Worm (Caenorhabditis elegans) whole organism, mixed stage, embryonic: ENCODE data around the gene C01G10.1.

ENCODE experiments used
- M03D4.4 ChIP-seq: sonication (generic microtip); optimal IDR thresholded peaks from 2 replicates; lab custom pipeline; 2017; ENCODE audit warnings: mild to moderate bottlenecking, missing genetic modification characterization, missing compliant biosample characterization
- bed-3 ChIP-seq: fragments of 200-800 bp; sonication (Bioruptor generic); optimal IDR thresholded peaks from 3 replicates; lab custom pipeline; 2018; ENCODE audit warnings: mild to moderate bottlenecking, missing genetic modification characterization, moderate library complexity, missing compliant biosample characterization
- ceh-39 ChIP-seq: fragments of 150-350 bp; optimal IDR thresholded peaks from 2 replicates; lab custom pipeline; 2014; ENCODE audit warnings: missing biosample characterization, missing genetic modification characterization
- ceh-43 ChIP-seq: fragments of 200-800 bp; sonication (Bioruptor generic); optimal IDR thresholded peaks from 2 replicates; lab custom pipeline; 2018; ENCODE audit warnings: mild to moderate bottlenecking, missing genetic modification characterization, moderate library complexity, missing compliant biosample characterization
- ceh-83 ChIP-seq: fragments of 200-800 bp; sonication (Bioruptor generic); optimal IDR thresholded peaks from 2 replicates; lab custom pipeline; 2018; ENCODE audit warnings: mild to moderate bottlenecking, missing genetic modification characterization, missing compliant biosample characterization
- ces-1 ChIP-seq: fragments of 150-350 bp; optimal IDR thresholded peaks from 2 replicates; lab custom pipeline; 2014; ENCODE audit warnings: missing biosample characterization, missing genetic modification reagents, missing genetic modification characterization
- cnd-1 ChIP-seq: fragments of 200-800 bp; sonication (Bioruptor generic); optimal IDR thresholded peaks from 2 replicates; lab custom pipeline; 2018; ENCODE audit warnings: mild to moderate bottlenecking, missing genetic modification characterization, missing compliant biosample characterization
- drap-1 ChIP-seq: fragments of 200-800 bp; sonication (Bioruptor generic); optimal IDR thresholded peaks from 3 replicates; lab custom pipeline; 2018; ENCODE audit warnings: mild to moderate bottlenecking, missing genetic modification characterization, missing compliant biosample characterization
- elt-1 ChIP-seq: sonication (generic microtip); optimal IDR thresholded peaks from 2 replicates; lab custom pipeline; 2017; ENCODE audit warnings: missing genetic modification characterization, mild to moderate bottlenecking, missing compliant biosample characterization, antibody characterized with exemption, moderate library complexity, borderline replicate concordance; ENCODE audit not compliant: insufficient read depth
- ham-2 ChIP-seq: fragments of 200-800 bp; sonication (Bioruptor generic); optimal IDR thresholded peaks from 2 replicates; lab custom pipeline; 2018; ENCODE audit warnings: mild to moderate bottlenecking, missing genetic modification characterization, missing compliant biosample characterization
- hlh-1 ChIP-seq: fragments of 150-350 bp; optimal IDR thresholded peaks from 2 replicates; lab custom pipeline; 2014; ENCODE audit warnings: missing biosample characterization, missing genetic modification reagents, missing genetic modification characterization
- lin-13 ChIP-seq: fragments of 150-350 bp; optimal IDR thresholded peaks from 2 replicates; lab custom pipeline; 2014; ENCODE audit warnings: missing biosample characterization, missing genetic modification characterization
- lin-32 ChIP-seq: fragments of 200-800 bp; sonication (Bioruptor generic); optimal IDR thresholded peaks from 2 replicates; lab custom pipeline; 2018; ENCODE audit warnings: mild to moderate bottlenecking, missing genetic modification characterization, missing compliant biosample characterization
- lsy-2 ChIP-seq: fragments of 150-350 bp; optimal IDR thresholded peaks from 2 replicates; lab custom pipeline; 2014; ENCODE audit warnings: missing biosample characterization, missing genetic modification characterization
- mab-5 ChIP-seq: fragments of 150-350 bp; optimal IDR thresholded peaks from 2 replicates; lab custom pipeline; 2014; ENCODE audit warnings: missing biosample characterization, missing genetic modification characterization
- mep-1 ChIP-seq: fragments of 150-350 bp; optimal IDR thresholded peaks from 2 replicates; lab custom pipeline; 2017; ENCODE audit warnings: missing biosample characterization, missing genetic modification reagents, missing genetic modification characterization, inconsistent platforms
- mls-2 ChIP-seq: sonication (generic microtip); optimal IDR thresholded peaks from 2 replicates; lab custom pipeline; 2016; ENCODE audit warnings: mild to moderate bottlenecking, missing genetic modification characterization, moderate library complexity, missing compliant biosample characterization
- nhr-237 ChIP-seq: fragments of 150-350 bp; optimal IDR thresholded peaks from 2 replicates; lab custom pipeline; 2014; ENCODE audit warnings: missing biosample characterization, missing genetic modification characterization
- nhr-28 ChIP-seq: fragments of 150-350 bp; optimal IDR thresholded peaks from 2 replicates; lab custom pipeline; 2014; ENCODE audit warnings: missing biosample characterization, missing genetic modification characterization
- nhr-76 ChIP-seq: sonication (generic microtip); optimal IDR thresholded peaks from 2 replicates; lab custom pipeline; 2017; ENCODE audit warnings: missing biosample characterization, missing genetic modification characterization
- pha-4 ChIP-seq: fragments of 150-350 bp; optimal IDR thresholded peaks from 2 replicates; lab custom pipeline; 2018; ENCODE audit warnings: missing biosample characterization, missing genetic modification reagents, missing genetic modification characterization
- sem-2 ChIP-seq: fragments of 200-800 bp; sonication (Bioruptor generic); optimal IDR thresholded peaks from 2 replicates; lab custom pipeline; 2018; ENCODE audit warnings: mild to moderate bottlenecking, missing genetic modification characterization, missing compliant biosample characterization
- snpc-4 ChIP-seq: fragments of 150-350 bp; optimal IDR thresholded peaks from 2 replicates; lab custom pipeline; 2014; ENCODE audit warnings: missing biosample characterization, missing genetic modification characterization
- sptf-1 ChIP-seq: sonication (generic microtip); optimal IDR thresholded peaks from 2 replicates; lab custom pipeline; 2017; ENCODE audit warnings: mild to moderate bottlenecking, missing genetic modification characterization, moderate library complexity, missing compliant biosample characterization
- tbx-8 ChIP-seq: fragments of 200-800 bp; sonication (Bioruptor generic); optimal IDR thresholded peaks from 2 replicates; lab custom pipeline; 2018; ENCODE audit warnings: mild to moderate bottlenecking, missing genetic modification characterization, moderate library complexity, missing compliant biosample characterization
- unc-120 ChIP-seq: sonication (generic microtip); optimal IDR thresholded peaks from 2 replicates; lab custom pipeline; 2017; ENCODE audit warnings: missing genetic modification characterization, missing compliant biosample characterization; ENCODE audit not compliant: poor library complexity, severe bottlenecking
- unc-39 ChIP-seq: fragments of 150-350 bp; optimal IDR thresholded peaks from 2 replicates; lab custom pipeline; 2014; ENCODE audit warnings: missing biosample characterization, missing genetic modification characterization
- unc-62 ChIP-seq: fragments of 150-350 bp; optimal IDR thresholded peaks from 2 replicates; lab custom pipeline; 2014; ENCODE audit warnings: missing biosample characterization, missing genetic modification reagents, missing genetic modification characterization
- zip-8 ChIP-seq: fragments of 150-350 bp; optimal IDR thresholded peaks from 2 replicates; lab custom pipeline; 2014; ENCODE audit warnings: missing biosample characterization, missing genetic modification characterization
- ztf-11 ChIP-seq: fragments of 150-350 bp; optimal IDR thresholded peaks from 2 replicates; lab custom pipeline; 2014; ENCODE audit warnings: missing biosample characterization, missing genetic modification characterization

The C01G10.1 gene

ce11 chrV:15078560-15078959 lies 21.0 kb upstream of the C01G10.1 start:
- TF ChIP-seq unc-62 (GFP tag; lab: Kevin White, UChicago) (peak; percentile 82), mep-1 (tag; lab: Kevin White, UChicago) (no peak), unc-120 (peak; percentile 19), mab-5 (tag; lab: Kevin White, UChicago) (peak; percentile 16)

- TF ChIP-seq cnd-1 (tag; lab: Kevin White, UChicago) (peak; percentile 3), lsy-2 (tag; lab: Kevin White, UChicago) (peak; percentile 41), ham-2 (GFP tag; lab: Kevin White, UChicago) (no peak), ztf-11 (tag; lab: Kevin White, UChicago) (no peak), ces-1 (GFP tag; lab: Kevin White, UChicago) (peak; percentile 8), ceh-43 (GFP tag; lab: Kevin White, UChicago) (no peak), elt-1 (tag; lab: Kevin White, UChicago) (no peak), M03D4.4 (tag; lab: Kevin White, UChicago) (no peak), bed-3 (no peak), drap-1 (GFP tag; lab: Kevin White, UChicago) (peak; percentile 37), lin-13 (tag; lab: Kevin White, UChicago) (no peak), pha-4 (tag; lab: Kevin White, UChicago) (no peak), unc-120 (no peak), mls-2 (tag; lab: Kevin White, UChicago) (no peak), nhr-237 (tag; lab: Kevin White, UChicago) (no peak), unc-39 (tag; lab: Kevin White, UChicago) (no peak)
- TF ChIP-seq, all 35 proteins: peak for 4
Measured at ce11 chrV:15082291-15082690, 17.3 kb upstream of the C01G10.1 start, which contains the start of the genes C01G10.10 and C01G10.9. TSS of gene C01G10.10 (minus strand) at chrV:15082441. TSS of gene C01G10.9 (plus strand) at chrV:15082530.

- TF ChIP-seq mls-2 (tag; lab: Kevin White, UChicago) (no peak), nhr-76 (tag; lab: Kevin White, UChicago) (no peak), ceh-43 (GFP tag; lab: Kevin White, UChicago) (no peak), unc-39 (tag; lab: Kevin White, UChicago) (no peak), tbx-8 (no peak), ztf-11 (tag; lab: Kevin White, UChicago) (no peak), unc-120 (no peak), pha-4 (tag; lab: Kevin White, UChicago) (no peak)
Measured at ce11 chrV:15083659-15084058, 15.9 kb upstream of the C01G10.1 start.

ce11 chrV:15085335-15085800 lies 14.2 kb upstream of the C01G10.1 start, which contains the start of the genes ahsa-1 and C01G10.7:
TSS of gene ahsa-1 (minus strand) at chrV:15085385.
TSS of gene C01G10.7 (plus strand) at chrV:15085747.
- TF ChIP-seq ceh-39 (tag; lab: Kevin White, UChicago) (peak; percentile 73), pha-4 (tag; lab: Kevin White, UChicago) (peak; percentile 46), lsy-2 (tag; lab: Kevin White, UChicago) (peak; percentile 73), nhr-237 (tag; lab: Kevin White, UChicago) (peak; percentile 90), ceh-43 (GFP tag; lab: Kevin White, UChicago) (peak; percentile 70), hlh-1 (peak; percentile 2), sptf-1 (tag; lab: Kevin White, UChicago) (peak; percentile 70), M03D4.4 (tag; lab: Kevin White, UChicago) (peak; percentile 44), lin-32 (GFP tag; lab: Kevin White, UChicago) (peak; percentile 56), cnd-1 (tag; lab: Kevin White, UChicago) (no peak), snpc-4 (tag; lab: Kevin White, UChicago) (no peak), mab-5 (tag; lab: Kevin White, UChicago) (peak; percentile 61), unc-120 (no peak), unc-39 (tag; lab: Kevin White, UChicago) (no peak), drap-1 (GFP tag; lab: Kevin White, UChicago) (peak; percentile 70), sem-2 (GFP tag; lab: Kevin White, UChicago) (no peak), ceh-83 (GFP tag; lab: Kevin White, UChicago) (no peak), ces-1 (GFP tag; lab: Kevin White, UChicago) (peak; percentile 97), elt-1 (tag; lab: Kevin White, UChicago) (no peak), ztf-11 (tag; lab: Kevin White, UChicago) (no peak), mep-1 (tag; lab: Kevin White, UChicago) (peak; percentile 87), zip-8 (tag; lab: Kevin White, UChicago) (no peak), tbx-8 (no peak), mls-2 (tag; lab: Kevin White, UChicago) (peak; percentile 39), nhr-28 (tag; lab: Kevin White, UChicago) (no peak), lin-13 (tag; lab: Kevin White, UChicago) (peak; percentile 44)
